Fruit fly (Drosophila melanogaster) whole organism, prepupa: Measurements from ENCODE around the gene boi.
A peak's percentile ranks its signal among the peaks of the same experiment; 100 is the strongest.

Experiments used
- Blimp-1 ChIP-seq: fragments of 200-800 bp; sonication (Bioruptor generic); optimal IDR thresholded peaks from 3 replicates; lab custom pipeline; 2017; ENCODE audit warnings: missing biosample characterization, missing genetic modification characterization, mild to moderate bottlenecking, moderate library complexity, missing genetic modification reagents
- CG10631 ChIP-seq: fragments of 200-800 bp; sonication (Bioruptor generic); optimal IDR thresholded peaks from 2 replicates; lab custom pipeline; 2016; ENCODE audit warnings: missing biosample characterization, missing genetic modification characterization
- CG11294 ChIP-seq: fragments of 200-800 bp; sonication (Bioruptor generic); IDR thresholded peaks from 2 replicates; pipeline ENCODE4 v1.3.6; 2022; ENCODE audit warnings: missing biosample characterization, missing genetic modification characterization
- CG11762 ChIP-seq: fragments of 200-800 bp; sonication (Bioruptor generic); optimal IDR thresholded peaks from 3 replicates; lab custom pipeline; 2016; ENCODE audit warnings: missing biosample characterization, missing genetic modification characterization; ENCODE audit not compliant: insufficient read depth
- CG11902 ChIP-seq: fragments of 200-800 bp; sonication (Bioruptor generic); optimal IDR thresholded peaks from 3 replicates; lab custom pipeline; 2016; ENCODE audit warnings: missing biosample characterization, missing genetic modification characterization
- CG1621 ChIP-seq: fragments of 200-800 bp; sonication (Bioruptor generic); optimal IDR thresholded peaks from 3 replicates; lab custom pipeline; 2018; ENCODE audit warnings: missing biosample characterization, mild to moderate bottlenecking, missing genetic modification characterization
- CG16779 ChIP-seq: fragments of 200-800 bp; sonication (Bioruptor generic); optimal IDR thresholded peaks from 3 replicates; lab custom pipeline; 2017; ENCODE audit warnings: missing biosample characterization, mild to moderate bottlenecking, missing genetic modification characterization
- CG31627 ChIP-seq: fragments of 200-800 bp; sonication (Bioruptor generic); optimal IDR thresholded peaks from 3 replicates; lab custom pipeline; 2016; ENCODE audit warnings: missing biosample characterization, missing genetic modification characterization
- CG32006 ChIP-seq: fragments of 200-800 bp; sonication (Bioruptor generic); optimal IDR thresholded peaks from 3 replicates; lab custom pipeline; 2017; ENCODE audit warnings: missing biosample characterization, mild to moderate bottlenecking, missing genetic modification characterization
- CG34406 ChIP-seq: fragments of 200-800 bp; sonication (Bioruptor generic); optimal IDR thresholded peaks from 3 replicates; lab custom pipeline; 2016; ENCODE audit warnings: missing biosample characterization, missing genetic modification characterization
- CG3919 ChIP-seq: fragments of 200-800 bp; sonication (Bioruptor generic); optimal IDR thresholded peaks from 3 replicates; lab custom pipeline; 2016; ENCODE audit warnings: missing biosample characterization, missing genetic modification characterization
- CG4318 ChIP-seq: fragments of 200-800 bp; sonication (Bioruptor generic); optimal IDR thresholded peaks from 3 replicates; lab custom pipeline; 2017; ENCODE audit warnings: missing biosample characterization, mild to moderate bottlenecking, missing genetic modification characterization
- CG6163 ChIP-seq: fragments of 200-800 bp; sonication (Bioruptor generic); IDR thresholded peaks from 3 replicates; pipeline ENCODE4 v1.3.6; 2022; ENCODE audit warnings: missing biosample characterization, missing genetic modification characterization
- CG6276 ChIP-seq: fragments of 200-800 bp; sonication (Bioruptor generic); optimal IDR thresholded peaks from 2 replicates; lab custom pipeline; 2017; ENCODE audit warnings: missing biosample characterization, mild to moderate bottlenecking, missing genetic modification characterization
- CG6808 ChIP-seq: fragments of 200-800 bp; sonication (Bioruptor generic); optimal IDR thresholded peaks from 3 replicates; lab custom pipeline; 2017; ENCODE audit warnings: missing biosample characterization, missing genetic modification characterization, mild to moderate bottlenecking, moderate library complexity, missing genetic modification reagents
- CG6854 ChIP-seq: fragments of 200-800 bp; sonication (Bioruptor generic); optimal IDR thresholded peaks from 2 replicates; lab custom pipeline; 2017; ENCODE audit warnings: missing biosample characterization, mild to moderate bottlenecking, missing genetic modification characterization
- CG7368 ChIP-seq: fragments of 200-800 bp; sonication (Bioruptor generic); optimal IDR thresholded peaks from 3 replicates; lab custom pipeline; 2016; ENCODE audit warnings: missing biosample characterization, missing genetic modification characterization
- CG8119 ChIP-seq: fragments of 200-800 bp; sonication (Bioruptor generic); IDR thresholded peaks from 3 replicates; pipeline ENCODE4 v1.3.6; 2022; ENCODE audit warnings: missing biosample characterization, missing genetic modification characterization
- CG8632 ChIP-seq: fragments of 200-800 bp; sonication (Bioruptor generic); optimal IDR thresholded peaks from 3 replicates; lab custom pipeline; 2016; ENCODE audit warnings: missing biosample characterization, missing genetic modification characterization
- Eip75B ChIP-seq: fragments of 200-800 bp; sonication (Bioruptor generic); optimal IDR thresholded peaks from 3 replicates; lab custom pipeline; 2016; ENCODE audit warnings: missing biosample characterization, missing genetic modification characterization
- Eip78C ChIP-seq: fragments of 200-800 bp; sonication (Bioruptor generic); peaks from one replicate; lab custom pipeline; 2016; ENCODE audit warnings: missing biosample characterization, missing genetic modification characterization
- Eip93F ChIP-seq: fragments of 200-800 bp; sonication (Bioruptor generic); optimal IDR thresholded peaks from 2 replicates; lab custom pipeline; 2016; ENCODE audit warnings: missing biosample characterization, mild to moderate bottlenecking, missing genetic modification characterization
- Ets21C ChIP-seq: fragments of 200-800 bp; sonication (Bioruptor generic); optimal IDR thresholded peaks from 3 replicates; lab custom pipeline; 2016; ENCODE audit warnings: missing biosample characterization, missing genetic modification characterization
- Ets96B ChIP-seq: fragments of 200-800 bp; optimal IDR thresholded peaks from 2 replicates; lab custom pipeline; 2019; ENCODE audit warnings: missing biosample characterization, mild to moderate bottlenecking, missing genetic modification characterization, moderate library complexity
- Gug ChIP-seq: fragments of 200-800 bp; sonication (Bioruptor generic); IDR thresholded peaks from 2 replicates; pipeline ENCODE4 v1.3.6; 2022; ENCODE audit warnings: missing biosample characterization, missing genetic modification characterization
- Hr39 ChIP-seq: fragments of 200-800 bp; sonication (Bioruptor generic); optimal IDR thresholded peaks from 2 replicates; lab custom pipeline; 2016; ENCODE audit warnings: missing biosample characterization, missing genetic modification characterization
- Hr4 ChIP-seq: fragments of 200-800 bp; sonication (Bioruptor generic); optimal IDR thresholded peaks from 3 replicates; lab custom pipeline; 2016; ENCODE audit warnings: missing biosample characterization, missing genetic modification characterization
- Lpt ChIP-seq: fragments of 200-800 bp; sonication (Bioruptor generic); optimal IDR thresholded peaks from 3 replicates; lab custom pipeline; 2016; ENCODE audit warnings: missing biosample characterization, missing genetic modification characterization
- Met ChIP-seq: fragments of 200-800 bp; sonication (Bioruptor generic); optimal IDR thresholded peaks from 3 replicates; lab custom pipeline; 2016; ENCODE audit warnings: missing biosample characterization, missing genetic modification characterization
- OdsH ChIP-seq: fragments of 200-800 bp; sonication (Bioruptor generic); optimal IDR thresholded peaks from 3 replicates; lab custom pipeline; 2016; ENCODE audit warnings: missing biosample characterization, missing genetic modification characterization
- Sox14 ChIP-seq: fragments of 200-800 bp; sonication (Bioruptor generic); optimal IDR thresholded peaks from 3 replicates; lab custom pipeline; 2016; ENCODE audit warnings: missing biosample characterization, missing genetic modification characterization
- Sox15 ChIP-seq: fragments of 200-800 bp; sonication (Bioruptor generic); optimal IDR thresholded peaks from 3 replicates; lab custom pipeline; 2016; ENCODE audit warnings: missing biosample characterization, missing genetic modification characterization
- achi ChIP-seq: fragments of 200-800 bp; sonication (Bioruptor generic); optimal IDR thresholded peaks from 3 replicates; lab custom pipeline; 2016; ENCODE audit warnings: missing biosample characterization, missing genetic modification characterization
- acj6 ChIP-seq: fragments of 200-800 bp; sonication (Bioruptor generic); optimal IDR thresholded peaks from 3 replicates; lab custom pipeline; 2016; ENCODE audit warnings: missing biosample characterization, missing genetic modification characterization
- cyc ChIP-seq: fragments of 200-800 bp; sonication (Bioruptor generic); optimal IDR thresholded peaks from 3 replicates; lab custom pipeline; 2016; ENCODE audit warnings: missing biosample characterization, missing genetic modification characterization
- dac ChIP-seq: fragments of 200-800 bp; sonication (Bioruptor generic); optimal IDR thresholded peaks from 2 replicates; lab custom pipeline; 2017; ENCODE audit warnings: missing biosample characterization, mild to moderate bottlenecking, missing genetic modification characterization
- eg ChIP-seq: fragments of 200-800 bp; sonication (Bioruptor generic); IDR thresholded peaks from 3 replicates; pipeline ENCODE4 v1.3.6; 2022; ENCODE audit warnings: missing biosample characterization, missing genetic modification characterization
- esn ChIP-seq: fragments of 200-800 bp; sonication (Bioruptor generic); optimal IDR thresholded peaks from 2 replicates; lab custom pipeline; 2016; ENCODE audit warnings: missing biosample characterization, mild to moderate bottlenecking, missing genetic modification characterization, moderate library complexity
- fd59A ChIP-seq: fragments of 200-800 bp; sonication (Bioruptor generic); optimal IDR thresholded peaks from 2 replicates; lab custom pipeline; 2017; ENCODE audit warnings: missing biosample characterization, mild to moderate bottlenecking, missing genetic modification characterization, missing genetic modification reagents
- fd85E ChIP-seq: fragments of 200-800 bp; sonication (Bioruptor generic); optimal IDR thresholded peaks from 3 replicates; lab custom pipeline; 2016; ENCODE audit warnings: missing biosample characterization, missing genetic modification characterization
- lz ChIP-seq: fragments of 200-800 bp; sonication (Bioruptor generic); optimal IDR thresholded peaks from 3 replicates; lab custom pipeline; 2016; ENCODE audit warnings: missing biosample characterization, missing genetic modification characterization
- net ChIP-seq: fragments of 200-800 bp; sonication (Bioruptor generic); optimal IDR thresholded peaks from 3 replicates; lab custom pipeline; 2016; ENCODE audit warnings: missing biosample characterization, missing genetic modification characterization
- pdm3 ChIP-seq: fragments of 200-800 bp; sonication (Bioruptor generic); optimal IDR thresholded peaks from 3 replicates; lab custom pipeline; 2016; ENCODE audit warnings: missing biosample characterization, missing genetic modification characterization
- salr ChIP-seq, 2 experiments: fragments of 200-800 bp; sonication (Bioruptor generic); optimal IDR thresholded peaks; 3 replicates each; lab custom pipeline; 2016 to 2018; ENCODE audit warnings: missing biosample characterization in 2 of 2, missing genetic modification characterization in 2 of 2, mild to moderate bottlenecking in 1 of 2
- spab ChIP-seq: fragments of 200-800 bp; sonication (Bioruptor generic); optimal IDR thresholded peaks from 2 replicates; lab custom pipeline; 2017; ENCODE audit warnings: missing biosample characterization, mild to moderate bottlenecking, missing genetic modification characterization, missing genetic modification reagents
- ss ChIP-seq, 2 experiments: fragments of 200-800 bp; sonication (Bioruptor generic); optimal IDR thresholded peaks; 2 replicates in 1 of 2; 3 replicates in 1 of 2; lab custom pipeline; 2017 to 2018; ENCODE audit warnings: mild to moderate bottlenecking in 2 of 2, missing biosample characterization in 2 of 2, missing genetic modification characterization in 2 of 2, moderate library complexity in 1 of 2
- svp ChIP-seq: fragments of 200-800 bp; sonication (Bioruptor generic); peaks from one replicate; lab custom pipeline; 2016; ENCODE audit warnings: missing biosample characterization, missing genetic modification characterization
- topi ChIP-seq: fragments of 200-800 bp; sonication (Bioruptor generic); optimal IDR thresholded peaks from 3 replicates; lab custom pipeline; 2016; ENCODE audit warnings: missing biosample characterization, missing genetic modification characterization
- vri ChIP-seq: fragments of 200-800 bp; sonication (Bioruptor generic); optimal IDR thresholded peaks from 3 replicates; lab custom pipeline; 2016; ENCODE audit warnings: missing biosample characterization, mild to moderate bottlenecking, missing genetic modification characterization

boi gene

DNA sequence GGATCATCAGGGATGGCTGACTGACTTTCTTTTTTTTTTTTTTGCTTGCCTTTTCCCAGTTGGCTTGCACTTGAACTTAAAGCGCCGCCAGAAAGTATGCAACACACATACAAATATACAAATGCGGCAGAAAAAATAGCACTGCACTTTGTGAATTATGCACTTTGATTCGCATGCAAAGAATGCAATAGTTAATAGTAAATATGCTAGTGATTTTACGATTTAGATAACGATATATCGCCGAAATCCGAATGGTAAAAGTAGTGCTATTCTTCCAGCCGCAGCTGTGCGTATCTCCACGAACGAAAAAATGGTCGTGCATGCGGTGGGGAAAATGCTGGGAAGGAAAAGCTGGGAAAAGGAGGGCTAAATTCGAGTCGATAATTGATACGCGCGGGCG, 33.6 kb upstream of the boi start (continued):
- TF ChIP-seq CG11294 (GFP tag; lab: Robert Waterston, UW) (no peak), Ets96B (peak; percentile 6), svp (peak; percentile 29), eg (GFP tag; lab: Robert Waterston, UW) (peak; percentile 80), CG11762 (GFP tag; lab: Kevin White, UChicago) (peak; percentile 7), fd59A (GFP tag; lab: Kevin White, UChicago) (no peak), Eip93F (GFP tag; lab: Kevin White, UChicago) (no peak)

DNA sequence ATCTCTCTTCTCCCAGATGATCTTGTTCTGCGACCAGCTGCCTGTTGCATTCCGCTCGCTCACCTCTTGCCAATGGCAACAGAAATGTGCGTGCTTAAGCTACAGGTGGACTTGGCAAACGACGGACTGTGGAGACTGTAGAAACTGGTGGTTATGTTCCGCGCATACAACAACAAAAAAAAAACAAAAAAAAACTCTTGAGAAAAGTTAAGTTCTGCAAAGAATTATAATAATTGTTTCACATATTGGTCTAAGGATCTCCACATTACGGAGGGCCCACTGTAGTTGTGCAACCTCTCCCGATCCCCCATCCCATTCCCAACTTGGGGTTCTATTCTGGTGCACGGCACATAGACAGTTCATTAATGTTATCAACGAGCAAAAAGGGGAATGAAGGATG, 1.3 kb downstream of the boi start:
- peak; percentile 81 for TF ChIP-seq CG6276 (GFP tag; lab: Kevin White, UChicago)
- peak; percentile 82 for TF ChIP-seq spab (GFP tag; lab: Kevin White, UChicago)
- TF ChIP-seq net (GFP tag; lab: Kevin White, UChicago) = peak; percentile 76
- no peak for TF ChIP-seq Eip93F (GFP tag; lab: Kevin White, UChicago)
- TF ChIP-seq CG1621 (tag; lab: Kevin White, UChicago) = peak; percentile 81
- TF ChIP-seq fd59A (GFP tag; lab: Kevin White, UChicago) = peak; percentile 86
- peak; percentile 95 for TF ChIP-seq Eip78C (GFP tag; lab: Kevin White, UChicago)
- peak; percentile 87 for TF ChIP-seq Eip75B (GFP tag; lab: Kevin White, UChicago)
- TF ChIP-seq CG11902 (GFP tag; lab: Kevin White, UChicago) = peak; percentile 26
- peak; percentile 0 for TF ChIP-seq Ets21C (GFP tag; lab: Kevin White, UChicago)
- peak; percentile 92 for TF ChIP-seq CG10631 (GFP tag; lab: Kevin White, UChicago)
- peak; percentile 91 for TF ChIP-seq CG8119 (GFP tag; lab: Robert Waterston, UW)
- no peak for TF ChIP-seq fd85E (GFP tag; lab: Kevin White, UChicago)
- TF ChIP-seq CG8632 = peak; percentile 59
- TF ChIP-seq CG7368 (GFP tag; lab: Kevin White, UChicago) = peak; percentile 66
- peak; percentile 87 for TF ChIP-seq Gug (GFP tag; lab: Robert Waterston, UW)
- peak; percentile 64 for TF ChIP-seq CG11762 (GFP tag; lab: Kevin White, UChicago)
- peak; percentile 50 for TF ChIP-seq CG31627
- TF ChIP-seq ss (GFP tag; optimal IDR thresholded peaks at IDR 0.05; lab: Kevin White, UChicago) = peak; percentile 83 to 94
- TF ChIP-seq Ets96B = peak; percentile 81
- TF ChIP-seq Hr39 = peak; percentile 51
- TF ChIP-seq achi = peak; percentile 86
- peak; percentile 85 for TF ChIP-seq acj6 (GFP tag; lab: Kevin White, UChicago)
- peak; percentile 51 for TF ChIP-seq topi (GFP tag; lab: Kevin White, UChicago)
- TF ChIP-seq CG6808 (GFP tag; lab: Kevin White, UChicago) = peak; percentile 86
- no peak for TF ChIP-seq Blimp-1
- TF ChIP-seq svp = peak; percentile 86
- peak; percentile 61 for TF ChIP-seq CG34406 (GFP tag; lab: Kevin White, UChicago)
- TF ChIP-seq Sox14 (GFP tag; lab: Kevin White, UChicago) = peak; percentile 88
- peak; percentile 90 for TF ChIP-seq eg (GFP tag; lab: Robert Waterston, UW)
- TF ChIP-seq CG4318 (GFP tag; lab: Kevin White, UChicago) = peak; percentile 72
- TF ChIP-seq CG6854 (GFP tag; lab: Kevin White, UChicago) = no peak
- TF ChIP-seq Met (GFP tag; lab: Kevin White, UChicago) = peak; percentile 55
- TF ChIP-seq CG32006 = peak; percentile 85
- peak; percentile 38 for TF ChIP-seq vri (GFP tag; lab: Kevin White, UChicago)
- peak; percentile 95 for TF ChIP-seq CG6163
- peak; percentile 57 for TF ChIP-seq lz (GFP tag; lab: Kevin White, UChicago)
- TF ChIP-seq salr (GFP tag; optimal IDR thresholded peaks at IDR 0.05; lab: Kevin White, UChicago) = peak; percentile 74 to 81
- TF ChIP-seq esn (GFP tag; lab: Kevin White, UChicago) = peak; percentile 54
- peak; percentile 85 for TF ChIP-seq Lpt (GFP tag; lab: Kevin White, UChicago)
- peak; percentile 84 for TF ChIP-seq pdm3 (GFP tag; lab: Kevin White, UChicago)
- TF ChIP-seq CG3919 (GFP tag; lab: Kevin White, UChicago) = peak; percentile 88
- peak; percentile 76 for TF ChIP-seq CG11294 (GFP tag; lab: Robert Waterston, UW)
- TF ChIP-seq cyc (GFP tag; lab: Kevin White, UChicago) = peak; percentile 58
- peak; percentile 44 for TF ChIP-seq Sox15
- peak; percentile 44 for TF ChIP-seq CG16779 (tag; lab: Kevin White, UChicago)
- peak; percentile 84 for TF ChIP-seq OdsH (GFP tag; lab: Kevin White, UChicago)
- TF ChIP-seq dac = peak; percentile 60
- peak; percentile 83 for TF ChIP-seq Hr4 (GFP tag; lab: Kevin White, UChicago)
